Worm (Caenorhabditis elegans) whole organism, early embryonic: ENCODE results near the gene F14D2.15.

Source experiments
- B0310.2 ChIP-seq: sonication (generic microtip); optimal IDR thresholded peaks from 2 replicates; lab custom pipeline; 2016; ENCODE audit warnings: mild to moderate bottlenecking, missing genetic modification characterization, missing compliant biosample characterization
- F13C5.2 ChIP-seq: sonication (generic microtip); optimal IDR thresholded peaks from 2 replicates; lab custom pipeline; 2017; ENCODE audit warnings: mild to moderate bottlenecking, missing genetic modification characterization, inconsistent platforms, missing compliant biosample characterization
- aly-1 ChIP-seq: sonication (generic microtip); optimal IDR thresholded peaks from 2 replicates; lab custom pipeline; 2016; ENCODE audit warnings: missing genetic modification characterization, missing compliant biosample characterization
- ama-1 ChIP-seq: fragments of 150-350 bp; optimal IDR thresholded peaks from 2 replicates; lab custom pipeline; 2014
- ceh-13 ChIP-seq: fragments of 200-800 bp; sonication (Bioruptor generic); optimal IDR thresholded peaks from 2 replicates; lab custom pipeline; 2018; ENCODE audit warnings: mild to moderate bottlenecking, missing genetic modification characterization, missing compliant biosample characterization
- ceh-36 ChIP-seq: sonication (generic microtip); optimal IDR thresholded peaks from 2 replicates; lab custom pipeline; 2016; ENCODE audit warnings: missing genetic modification characterization, inconsistent platforms, missing compliant biosample characterization
- ets-7 ChIP-seq: sonication (generic microtip); optimal IDR thresholded peaks from 2 replicates; lab custom pipeline; 2016; ENCODE audit warnings: missing genotype, missing genetic modification characterization, missing compliant biosample characterization
- flt-1 ChIP-seq: fragments of 200-800 bp; sonication (Bioruptor generic); IDR thresholded peaks from 2 replicates; pipeline ENCODE4 v1.3.6; 2022; ENCODE audit warnings: missing genetic modification characterization, missing compliant biosample characterization
- hmbx-1 ChIP-seq: sonication (generic microtip); optimal IDR thresholded peaks from 2 replicates; lab custom pipeline; 2016; ENCODE audit warnings: mild to moderate bottlenecking, missing genetic modification characterization, missing compliant biosample characterization
- hmg-4 ChIP-seq: fragments of 200-800 bp; sonication (Bioruptor generic); optimal IDR thresholded peaks from 2 replicates; lab custom pipeline; 2018; ENCODE audit warnings: mild to moderate bottlenecking, missing genetic modification characterization, missing compliant biosample characterization
- hnd-1 ChIP-seq: sonication (generic microtip); optimal IDR thresholded peaks from 2 replicates; lab custom pipeline; 2016; ENCODE audit warnings: missing genetic modification characterization, missing compliant biosample characterization
- pes-1 ChIP-seq: fragments of 200-800 bp; sonication (Bioruptor generic); IDR thresholded peaks from 2 replicates; pipeline ENCODE4 v1.3.6; 2022; ENCODE audit warnings: missing genetic modification reagents, missing genetic modification characterization, missing compliant biosample characterization
- scrt-1 ChIP-seq: fragments of 200-800 bp; sonication (Bioruptor generic); IDR thresholded peaks from 2 replicates; pipeline ENCODE4 v1.3.6; 2022; ENCODE audit warnings: missing genetic modification characterization, missing compliant biosample characterization
- sea-1 ChIP-seq: fragments of 200-800 bp; sonication (Bioruptor generic); conservative IDR thresholded peaks from 2 replicates; pipeline ENCODE4 v1.3.6; 2022; ENCODE audit warnings: missing genetic modification characterization, missing compliant biosample characterization
- tbx-11 ChIP-seq: fragments of 200-800 bp; sonication (Bioruptor generic); IDR thresholded peaks from 2 replicates; pipeline ENCODE4 v1.3.6; 2022; ENCODE audit warnings: missing genetic modification characterization, missing compliant biosample characterization
- tbx-37 ChIP-seq: fragments of 200-800 bp; sonication (Bioruptor generic); conservative IDR thresholded peaks from 2 replicates; pipeline ENCODE4 v1.3.6; 2022; ENCODE audit warnings: missing genetic modification reagents, missing genetic modification characterization, missing compliant biosample characterization
- tra-4 ChIP-seq: sonication (generic microtip); optimal IDR thresholded peaks from 2 replicates; lab custom pipeline; 2017; ENCODE audit warnings: missing genetic modification characterization, missing compliant biosample characterization

Gene F14D2.15

DNA sequence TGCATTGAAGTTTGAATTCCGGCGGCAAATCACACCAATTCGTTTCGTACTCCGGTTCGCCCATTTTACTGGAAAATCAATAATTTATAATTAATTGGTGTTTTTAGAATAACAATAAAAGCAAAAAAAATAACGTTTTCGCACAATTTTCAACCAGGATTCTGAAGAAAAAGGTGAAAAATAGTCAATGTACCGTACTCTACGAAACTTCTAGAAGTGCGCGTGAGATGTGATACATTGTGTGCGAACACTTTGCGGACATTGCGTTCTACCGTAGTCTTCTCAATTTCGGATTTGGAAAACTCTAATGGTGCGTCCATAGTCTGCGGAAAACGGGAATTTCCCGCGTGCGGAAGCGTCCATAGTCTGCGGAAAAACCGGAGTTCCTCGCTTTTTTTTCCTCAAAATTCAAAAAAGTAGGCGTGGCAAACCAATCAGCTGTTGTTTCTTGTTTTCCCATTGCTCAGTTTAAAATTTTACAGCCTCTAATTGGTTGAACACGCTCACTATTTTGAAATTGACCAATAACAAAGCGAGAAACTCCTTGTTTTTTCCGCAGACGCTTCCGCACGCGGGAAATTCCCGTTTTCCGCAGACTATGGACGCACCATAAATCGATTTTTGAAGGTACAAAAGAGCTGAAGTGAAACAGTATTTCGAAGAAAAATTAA lies 4.5 kb upstream of the F14D2.15 start, which contains the start of the genes F14D2.14 and bath-29:
F14D2.14 (minus strand) TSS at position 51 of the 671 bp plus-strand sequence.
bath-29 (plus strand) TSS at position 621 of the 671 bp plus-strand sequence.
- no peak for TF ChIP-seq B0310.2 (tag; lab: Kevin White, UChicago)
- no peak for TF ChIP-seq ceh-13 (GFP tag; lab: Kevin White, UChicago)
- no peak for TF ChIP-seq flt-1 (GFP tag; lab: Robert Waterston, UW)
- no peak for TF ChIP-seq sea-1 (GFP tag; lab: Robert Waterston, UW)
- TF ChIP-seq tbx-37 (GFP tag; lab: Robert Waterston, UW), result no peak
- no peak for TF ChIP-seq hmbx-1 (tag; lab: Kevin White, UChicago)
- no peak for TF ChIP-seq hmg-4
- TF ChIP-seq ama-1 (lab: Kevin White, UChicago), result no peak
- no peak for TF ChIP-seq tbx-11 (GFP tag; lab: Robert Waterston, UW)
- TF ChIP-seq ceh-36 (tag; lab: Kevin White, UChicago), result no peak
- TF ChIP-seq hnd-1 (tag; lab: Kevin White, UChicago), result no peak
- no peak for TF ChIP-seq ets-7 (tag; lab: Kevin White, UChicago)
- no peak for TF ChIP-seq aly-1 (tag; lab: Kevin White, UChicago)
- no peak for TF ChIP-seq tra-4 (tag; lab: Kevin White, UChicago)
- no peak for TF ChIP-seq F13C5.2 (tag; lab: Kevin White, UChicago)
- no peak for TF ChIP-seq pes-1
- no peak for TF ChIP-seq scrt-1

DNA sequence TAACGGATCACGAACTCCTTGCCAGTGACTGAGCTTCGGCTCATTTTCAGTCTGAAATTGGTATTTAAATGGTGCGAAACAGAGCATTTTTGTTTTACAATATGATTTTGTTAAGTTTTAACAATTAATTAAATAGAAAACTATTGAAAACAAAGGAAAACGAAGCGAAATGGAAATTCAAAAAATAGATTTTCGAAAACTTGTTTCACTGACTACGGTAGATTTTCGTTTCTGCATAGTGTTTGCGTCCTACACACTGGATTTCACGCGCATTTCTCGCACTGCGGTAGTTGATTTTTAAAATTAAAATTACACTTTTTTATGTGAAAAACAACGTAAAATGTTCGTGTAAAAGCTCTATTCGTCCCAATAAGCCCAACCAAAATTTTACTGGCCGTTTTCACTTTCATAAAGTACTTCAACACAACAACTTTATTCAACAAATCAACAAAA lies 2.7 kb upstream of the F14D2.15 start, which contains the start of gene bath-30:
bath-30 (minus strand) TSS at position 51 of the 453 bp plus-strand sequence.
- TF ChIP-seq ceh-36 (tag; lab: Kevin White, UChicago), result no peak
- no peak for TF ChIP-seq hmg-4
- TF ChIP-seq ets-7 (tag; lab: Kevin White, UChicago), result no peak
- no peak for TF ChIP-seq sea-1 (GFP tag; lab: Robert Waterston, UW)
- TF ChIP-seq hnd-1 (tag; lab: Kevin White, UChicago), result no peak
- TF ChIP-seq ceh-13 (GFP tag; lab: Kevin White, UChicago), result no peak

DNA sequence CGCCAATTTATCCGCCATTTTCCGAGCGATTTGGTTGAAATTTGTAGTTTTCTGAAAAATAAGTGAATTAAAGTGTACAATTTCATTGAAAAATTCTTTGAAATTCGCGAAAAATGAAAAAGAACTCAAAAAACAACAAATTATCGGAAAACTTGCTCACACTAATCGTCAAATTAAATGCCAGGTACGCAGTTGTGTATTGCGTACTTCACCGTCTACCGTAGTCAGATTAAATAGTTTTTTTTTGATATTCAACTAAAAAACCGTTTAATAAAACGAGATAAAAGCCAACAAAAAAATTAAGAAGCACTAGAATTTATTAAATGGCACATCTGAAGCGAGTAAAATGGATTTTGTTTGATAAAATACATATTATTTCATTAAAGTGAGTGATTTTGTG lies 1.3 kb upstream of the F14D2.15 start, which contains the start of gene bath-28:
bath-28 (minus strand) TSS at position 51 of the 400 bp plus-strand sequence.
- TF ChIP-seq tra-4 (tag; lab: Kevin White, UChicago) (no peak), tbx-37 (GFP tag; lab: Robert Waterston, UW) (no peak), ets-7 (tag; lab: Kevin White, UChicago) (no peak), ceh-13 (GFP tag; lab: Kevin White, UChicago) (no peak), hmg-4 (no peak), aly-1 (tag; lab: Kevin White, UChicago) (no peak), F13C5.2 (tag; lab: Kevin White, UChicago) (no peak), ceh-36 (tag; lab: Kevin White, UChicago) (no peak), hnd-1 (tag; lab: Kevin White, UChicago) (no peak), flt-1 (GFP tag; lab: Robert Waterston, UW) (no peak)

DNA sequence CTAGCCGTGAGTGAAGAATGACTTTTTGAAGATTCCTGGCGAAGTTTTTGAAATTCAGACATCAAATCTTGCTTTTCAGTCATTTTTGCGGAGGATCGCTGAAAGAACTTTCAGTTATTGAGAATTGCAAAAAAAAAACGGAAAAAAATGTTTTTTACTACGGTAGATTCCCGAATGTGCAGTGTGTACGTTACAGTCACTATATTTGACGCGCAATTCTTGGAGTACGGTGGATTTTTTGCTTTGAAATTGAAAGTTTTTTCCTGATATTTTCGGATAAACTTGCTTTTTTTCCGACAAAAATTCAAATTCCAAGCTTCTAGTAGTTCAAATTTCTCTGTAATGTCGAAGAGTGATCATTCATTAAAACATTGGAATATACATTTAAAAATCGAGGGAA lies 1.6 kb downstream of the F14D2.15 start, which contains the start of gene F14D2.11:
F14D2.11 (minus strand) TSS at position 101 of the 400 bp plus-strand sequence.
- no peak for TF ChIP-seq ama-1 (lab: Kevin White, UChicago)
- TF ChIP-seq scrt-1, result no peak
- TF ChIP-seq ceh-13 (GFP tag; lab: Kevin White, UChicago), result no peak
- TF ChIP-seq B0310.2 (tag; lab: Kevin White, UChicago), result no peak
- no peak for TF ChIP-seq F13C5.2 (tag; lab: Kevin White, UChicago)
- no peak for TF ChIP-seq tbx-11 (GFP tag; lab: Robert Waterston, UW)

DNA sequence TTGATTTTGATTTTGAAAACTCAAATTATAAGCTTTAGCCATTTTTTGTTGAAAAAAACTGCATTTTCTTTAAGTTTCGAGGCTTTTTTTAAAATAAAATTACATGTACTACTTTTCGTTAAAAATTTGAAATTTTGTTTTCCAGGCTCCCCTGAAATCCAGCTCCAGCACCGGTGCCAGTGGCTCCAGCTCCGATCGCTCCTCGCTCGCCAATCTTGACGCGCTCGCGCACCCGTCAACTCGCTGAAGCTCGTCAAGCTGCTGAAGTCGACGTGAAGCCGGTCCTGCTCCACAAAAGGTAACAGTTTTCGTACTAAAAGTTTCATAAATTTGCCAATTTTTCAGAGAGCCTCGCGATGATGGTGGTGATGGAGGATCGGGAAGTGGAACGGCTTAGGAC lies 2.8 kb downstream of the F14D2.15 start:
- TF ChIP-seq ets-7 (tag; lab: Kevin White, UChicago) (no peak), pes-1 (no peak), ama-1 (lab: Kevin White, UChicago) (no peak), tra-4 (tag; lab: Kevin White, UChicago) (no peak), hnd-1 (tag; lab: Kevin White, UChicago) (no peak), scrt-1 (no peak), aly-1 (tag; lab: Kevin White, UChicago) (no peak), hmbx-1 (tag; lab: Kevin White, UChicago) (no peak), B0310.2 (tag; lab: Kevin White, UChicago) (no peak)

DNA sequence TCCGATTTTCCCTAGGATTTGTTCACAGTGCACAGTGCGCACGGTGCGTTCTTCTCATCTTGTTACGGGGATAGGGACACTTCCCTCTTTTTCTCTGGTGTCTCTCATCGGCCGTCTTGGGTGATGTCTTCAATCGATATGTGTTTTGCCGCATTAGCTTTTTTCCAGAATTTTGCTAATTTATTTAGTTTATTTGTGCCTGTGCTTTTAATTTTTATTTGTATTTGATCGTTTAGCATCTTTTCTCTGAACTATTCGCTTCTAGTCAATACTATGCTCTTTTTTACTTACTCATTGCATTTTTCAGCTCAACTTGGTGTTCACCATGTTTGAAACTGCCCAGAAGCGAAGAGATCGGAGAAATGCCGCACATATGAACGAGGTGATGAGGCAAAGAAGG lies 3.4 kb downstream of the F14D2.15 start, which contains the start of gene F14D2.5:
F14D2.5 (plus strand) TSS at position 301 of the 400 bp plus-strand sequence.
- TF ChIP-seq aly-1 (tag; lab: Kevin White, UChicago), result no peak
- no peak for TF ChIP-seq ceh-13 (GFP tag; lab: Kevin White, UChicago)
- TF ChIP-seq pes-1, result no peak
- TF ChIP-seq B0310.2 (tag; lab: Kevin White, UChicago), result no peak
- TF ChIP-seq tbx-11 (GFP tag; lab: Robert Waterston, UW), result no peak
- TF ChIP-seq scrt-1, result no peak
- TF ChIP-seq ama-1 (lab: Kevin White, UChicago), result no peak
- no peak for TF ChIP-seq F13C5.2 (tag; lab: Kevin White, UChicago)
- no peak for TF ChIP-seq ceh-36 (tag; lab: Kevin White, UChicago)
- no peak for TF ChIP-seq tra-4 (tag; lab: Kevin White, UChicago)
- TF ChIP-seq ets-7 (tag; lab: Kevin White, UChicago), result no peak
- no peak for TF ChIP-seq flt-1 (GFP tag; lab: Robert Waterston, UW)
- TF ChIP-seq hmbx-1 (tag; lab: Kevin White, UChicago), result no peak
- no peak for TF ChIP-seq hnd-1 (tag; lab: Kevin White, UChicago)
- TF ChIP-seq hmg-4, result no peak
- no peak for TF ChIP-seq tbx-37 (GFP tag; lab: Robert Waterston, UW)
- TF ChIP-seq sea-1 (GFP tag; lab: Robert Waterston, UW), result no peak

DNA sequence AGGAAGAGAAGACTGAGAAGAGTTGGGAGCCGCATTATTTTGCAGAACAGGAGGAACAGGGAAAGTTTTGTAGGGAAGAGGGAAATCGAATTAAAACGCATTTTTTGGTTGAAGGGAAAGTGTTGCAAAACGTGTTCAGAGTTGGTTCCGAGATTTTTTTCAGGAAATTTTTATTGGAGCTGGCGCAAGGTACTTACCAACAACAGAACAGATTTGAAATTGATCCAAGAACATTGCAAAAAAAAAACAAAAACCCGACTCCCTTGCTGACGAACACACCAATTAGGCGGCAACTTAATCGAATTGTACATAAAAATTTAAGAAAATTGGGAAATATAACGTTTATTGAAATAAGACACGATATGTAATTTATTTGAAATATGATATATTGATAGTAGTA lies 5.1 kb downstream of the F14D2.15 start, which contains the start of gene F14D2.7:
F14D2.7 (minus strand) TSS at position 101 of the 400 bp plus-strand sequence.
- no peak for TF ChIP-seq ceh-36 (tag; lab: Kevin White, UChicago)
